Fruit fly (Drosophila melanogaster) whole organism: Measurements from ENCODE around the gene CG7276.

Source experiments
- CG8478 ChIP-seq: fragments of >200 bp; optimal IDR thresholded peaks from 2 replicates; lab custom pipeline; 2018; ENCODE audit warnings: inconsistent platforms
- Dll ChIP-seq: fragments of >200 bp; optimal IDR thresholded peaks from 2 replicates; lab custom pipeline; 2017
- EcR ChIP-seq, 2 experiments: fragments of >200 bp; optimal IDR thresholded peaks; 2 replicates each; lab custom pipeline; 2017; ENCODE audit warnings: missing biosample characterization in 2 of 2, missing genetic modification characterization in 2 of 2, missing genetic modification reagents in 2 of 2
- pan ChIP-seq: fragments of >200 bp; optimal IDR thresholded peaks from 2 replicates; lab custom pipeline; 2017
- psq ChIP-seq: fragments of >200 bp; optimal IDR thresholded peaks from 2 replicates; lab custom pipeline; 2017
- usp ChIP-seq: fragments of >200 bp; optimal IDR thresholded peaks from 2 replicates; lab custom pipeline; 2017; ENCODE audit warnings: missing biosample characterization, missing genetic modification characterization, mixed read lengths

Gene CG7276

DNA sequence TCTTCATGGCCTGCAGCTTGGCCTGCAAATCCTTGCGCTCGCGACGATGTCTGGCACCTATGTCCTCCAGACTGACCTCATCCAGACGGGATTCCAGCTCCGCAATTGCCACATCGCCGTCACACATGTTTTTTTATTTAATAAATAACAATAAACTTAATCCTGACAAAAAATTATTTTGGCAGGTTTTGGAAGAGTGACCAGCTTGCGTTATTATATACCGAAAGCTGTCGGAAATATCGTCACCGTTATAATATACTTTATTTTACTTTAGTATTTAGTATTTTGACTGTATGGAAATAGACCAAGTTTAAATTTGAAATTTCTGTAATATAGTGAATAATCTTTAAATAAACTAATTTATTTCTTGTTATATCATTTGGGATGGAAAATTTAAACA lies 6.7 kb downstream of the CG7276 start, which contains the start of gene CG7857:
CG7857 (minus strand) TSS at position 208 of the 400 bp plus-strand sequence.
- TF ChIP-seq CG8478 (lab: Kevin White, UChicago) (no peak), Dll (no peak), pan (lab: Kevin White, UChicago) (no peak), usp (GFP tag; lab: Kevin White, UChicago) (no peak), psq (lab: Kevin White, UChicago) (no peak), EcR (GFP tag; optimal IDR thresholded peaks at IDR 0.05; lab: Kevin White, UChicago) (no peak)

- no peak for TF ChIP-seq usp (GFP tag; lab: Kevin White, UChicago)
- no peak for TF ChIP-seq CG8478 (lab: Kevin White, UChicago)
- no peak for TF ChIP-seq psq (lab: Kevin White, UChicago)
Measured at dm6 chr3L:15506174-15506926, 8.3 kb downstream of the CG7276 start.

DNA sequence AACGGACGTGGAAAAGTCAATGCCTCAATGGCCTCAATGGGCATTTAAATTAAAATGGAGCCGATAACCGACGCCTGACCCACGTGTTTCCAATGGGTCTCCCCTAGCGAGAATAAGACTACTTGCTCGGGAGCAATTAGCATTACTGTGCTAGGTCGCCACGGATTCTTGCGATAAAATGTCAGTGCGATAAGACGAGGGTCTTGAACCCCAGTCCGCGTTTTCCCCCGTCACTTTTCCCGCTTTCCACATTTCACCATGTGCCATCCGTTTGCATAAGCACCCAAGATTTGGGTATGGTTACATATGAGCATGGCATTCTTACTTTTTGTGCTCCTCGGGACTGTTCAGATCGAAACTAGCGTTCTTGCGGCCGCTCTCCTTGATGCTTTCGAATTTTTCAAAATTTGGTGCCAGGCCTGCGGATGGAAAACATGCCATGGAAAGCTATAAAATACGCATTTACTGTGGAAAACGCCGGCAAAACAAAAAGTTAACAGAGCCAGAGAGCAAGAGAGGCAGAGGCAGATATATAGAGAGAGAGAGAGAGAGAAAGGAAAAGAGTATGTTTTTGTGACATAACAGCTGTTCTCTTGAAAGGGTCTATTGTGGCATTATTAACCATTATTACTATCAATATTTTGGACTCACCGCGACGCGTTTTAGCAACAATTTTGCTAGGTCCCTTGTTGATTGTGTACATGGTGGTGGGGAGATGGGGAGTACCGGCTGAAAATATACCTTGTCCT lies 9.3 kb downstream of the CG7276 start:
- TF ChIP-seq pan (lab: Kevin White, UChicago) (no peak), EcR (GFP tag; optimal IDR thresholded peaks at IDR 0.05; lab: Kevin White, UChicago) (peak in 1 of 2 experiments; percentile 3)

DNA sequence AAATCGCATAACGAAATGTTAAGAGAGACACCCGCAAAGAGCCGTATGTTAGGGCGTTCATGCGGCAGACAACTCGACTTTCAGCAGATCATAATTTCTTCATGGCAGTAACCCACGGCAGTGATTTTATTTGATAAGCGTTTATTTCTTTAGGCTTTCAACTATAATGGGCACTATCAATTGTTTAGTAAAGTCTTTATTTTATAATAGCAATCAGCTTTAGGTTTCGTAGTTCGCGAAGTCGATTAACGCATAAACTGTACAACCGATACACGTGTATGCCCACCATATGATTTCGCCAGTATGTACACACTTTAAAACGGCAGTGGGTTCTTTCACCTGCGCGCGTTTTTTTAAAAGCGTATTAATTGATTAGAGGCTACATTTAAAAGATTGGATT lies 10.2 kb downstream of the CG7276 start, which contains the start of gene CG7841:
CG7841 (minus strand) TSS at position 20 of the 400 bp plus-strand sequence.
- TF ChIP-seq EcR (GFP tag; optimal IDR thresholded peaks at IDR 0.05; lab: Kevin White, UChicago): peak in 1 of 2 experiments; percentile 54
- TF ChIP-seq pan (lab: Kevin White, UChicago): no peak

DNA sequence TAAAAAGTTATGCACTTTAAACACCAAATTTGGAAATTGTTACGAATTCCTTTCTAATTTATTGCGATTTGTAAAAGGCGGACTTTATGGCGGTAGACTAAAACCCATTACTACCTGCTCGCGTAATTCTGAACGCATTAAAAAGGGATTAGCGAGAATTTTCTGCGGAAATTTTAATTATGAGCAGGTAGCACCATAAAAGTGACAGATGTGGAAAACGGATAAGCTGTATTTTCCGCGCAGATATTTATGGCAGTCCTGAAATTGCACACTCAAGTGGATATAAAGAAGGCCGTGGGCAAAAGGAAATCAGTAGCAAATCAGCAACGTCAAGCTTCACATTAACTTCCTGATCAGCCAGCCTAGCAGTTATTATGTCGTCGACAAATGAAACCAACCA lies 10.7 kb downstream of the CG7276 start, which contains the start of gene Z600:
Z600 (plus strand) TSS at position 312 of the 400 bp plus-strand sequence.
- TF ChIP-seq EcR (GFP tag; optimal IDR thresholded peaks at IDR 0.05; lab: Kevin White, UChicago): no peak

DNA sequence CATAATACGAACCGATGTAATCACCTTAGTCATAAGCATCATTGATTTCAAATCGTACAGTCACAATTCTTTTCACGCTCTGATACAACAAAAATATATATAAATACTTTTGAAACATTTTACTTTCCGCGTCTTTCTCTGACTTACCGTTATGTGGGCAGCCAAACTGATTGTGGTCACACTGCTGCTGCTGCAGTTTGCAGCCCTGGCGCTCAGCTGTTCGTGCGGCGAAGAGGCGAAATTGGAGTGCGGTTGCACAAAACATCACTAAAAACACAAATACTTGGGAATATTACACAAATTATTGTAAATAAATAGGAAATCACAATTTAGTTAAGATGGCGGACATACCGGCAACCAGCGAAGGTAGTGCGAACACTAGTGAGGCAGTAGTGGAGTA lies 11.4 kb downstream of the CG7276 start, which contains the start of the genes gdl and gdl-ORF39:
gdl (plus strand) TSS at position 48 of the 400 bp plus-strand sequence.
gdl-ORF39 (plus strand) TSS at position 48 of the 400 bp plus-strand sequence.
- TF ChIP-seq CG8478 (lab: Kevin White, UChicago): no peak
- TF ChIP-seq Dll: no peak
- TF ChIP-seq psq (lab: Kevin White, UChicago): no peak
- no peak for TF ChIP-seq usp (GFP tag; lab: Kevin White, UChicago)
- no peak for TF ChIP-seq pan (lab: Kevin White, UChicago)
- TF ChIP-seq EcR (GFP tag; optimal IDR thresholded peaks at IDR 0.05; lab: Kevin White, UChicago): no peak

DNA sequence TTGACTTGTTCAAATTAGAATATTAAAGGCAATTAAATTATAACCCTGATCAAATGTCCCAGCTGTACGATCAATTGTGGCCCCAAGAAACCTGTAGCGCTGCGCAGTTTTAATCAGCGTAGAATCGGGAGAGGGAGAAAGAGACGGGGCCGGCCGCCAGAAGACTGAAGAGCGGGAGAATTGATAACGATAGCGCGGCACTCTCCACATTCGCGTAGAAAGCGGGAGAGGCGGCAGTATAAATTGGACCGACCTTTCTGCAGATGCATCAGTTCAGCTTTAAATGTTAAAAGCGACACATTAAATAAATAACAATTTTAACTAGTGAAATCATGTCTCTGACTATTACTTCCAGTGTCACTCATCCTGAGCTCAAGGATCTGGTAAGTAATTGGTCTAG lies 12.8 kb downstream of the CG7276 start, which contains the start of gene MsrA:
MsrA (plus strand) TSS at position 266 of the 400 bp plus-strand sequence.
- TF ChIP-seq CG8478 (lab: Kevin White, UChicago) (no peak), usp (GFP tag; lab: Kevin White, UChicago) (no peak), Dll (no peak), pan (lab: Kevin White, UChicago) (no peak), psq (lab: Kevin White, UChicago) (no peak), EcR (GFP tag; optimal IDR thresholded peaks at IDR 0.05; lab: Kevin White, UChicago) (no peak)

DNA sequence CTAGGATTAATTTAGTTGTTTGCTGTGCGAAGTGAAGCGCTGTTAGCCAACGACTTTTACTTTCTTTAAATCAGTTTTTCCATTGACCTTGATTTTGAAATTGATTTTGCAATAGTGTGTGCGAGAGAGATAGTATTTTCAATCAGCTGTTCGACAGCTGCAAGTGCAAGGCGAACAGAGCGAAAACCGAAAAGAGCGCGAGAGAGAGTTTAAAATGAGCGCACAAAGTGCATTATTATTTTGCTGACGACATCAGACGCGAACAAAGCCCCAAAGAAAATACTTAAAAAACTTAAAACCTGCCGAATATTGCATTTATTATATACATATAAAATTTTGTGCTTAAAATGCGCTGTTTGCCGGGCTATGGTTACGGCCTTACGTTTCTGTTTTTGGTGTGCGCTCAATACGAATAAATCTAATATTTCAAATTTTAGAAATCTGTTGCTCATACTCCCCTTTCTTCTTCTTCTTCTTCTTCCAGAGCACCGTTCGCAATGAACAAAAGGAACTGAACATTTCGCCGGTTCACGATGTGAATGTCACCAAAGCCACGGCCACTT lies 13.8 kb downstream of the CG7276 start:
- no peak for TF ChIP-seq Dll
- no peak for TF ChIP-seq psq (lab: Kevin White, UChicago)
- no peak for TF ChIP-seq CG8478 (lab: Kevin White, UChicago)
- TF ChIP-seq pan (lab: Kevin White, UChicago): no peak
- TF ChIP-seq usp (GFP tag; lab: Kevin White, UChicago): no peak
- TF ChIP-seq EcR (GFP tag; optimal IDR thresholded peaks at IDR 0.05; lab: Kevin White, UChicago): no peak

DNA sequence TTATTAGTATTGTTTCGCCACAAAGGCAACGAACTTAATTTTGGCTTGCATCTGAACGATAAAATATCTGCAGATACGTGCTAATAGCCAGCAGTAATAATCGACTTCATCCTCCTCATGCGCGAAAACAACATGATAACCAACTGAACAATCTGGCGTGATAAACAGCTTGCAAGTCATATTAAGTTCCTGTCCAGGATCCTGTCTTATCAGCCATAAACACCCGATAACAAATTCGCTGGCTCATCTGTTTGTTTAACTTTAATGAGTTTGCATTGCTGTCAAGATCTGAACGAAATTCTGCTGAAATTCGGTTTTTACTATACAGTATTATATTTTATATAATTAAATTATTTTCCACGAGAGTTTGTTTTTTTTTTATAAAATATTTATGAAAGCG lies 15.3 kb downstream of the CG7276 start:
- TF ChIP-seq usp (GFP tag; lab: Kevin White, UChicago) (no peak), CG8478 (lab: Kevin White, UChicago) (no peak), psq (lab: Kevin White, UChicago) (no peak), EcR (GFP tag; optimal IDR thresholded peaks at IDR 0.05; lab: Kevin White, UChicago) (no peak), Dll (no peak), pan (lab: Kevin White, UChicago) (no peak)

DNA sequence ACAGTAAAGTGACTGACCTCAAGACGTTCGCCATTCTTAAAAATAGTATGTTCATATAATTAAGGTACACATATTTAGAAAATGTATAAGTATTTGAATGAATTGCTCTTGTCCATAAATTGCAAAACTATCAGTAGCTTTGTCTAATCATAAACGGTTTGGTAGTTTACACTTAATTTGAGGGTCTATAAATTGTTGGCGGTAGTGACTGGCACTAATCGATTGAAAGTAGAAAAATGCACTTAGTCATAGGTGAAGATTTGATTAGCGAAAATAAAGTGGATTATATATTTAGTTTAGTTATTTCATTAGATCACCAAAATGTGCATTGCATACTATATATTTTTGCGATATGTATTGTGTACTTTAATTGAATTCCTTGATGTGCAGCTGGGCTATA lies 15.7 kb downstream of the CG7276 start:
- TF ChIP-seq usp (GFP tag; lab: Kevin White, UChicago): no peak
- TF ChIP-seq Dll: no peak
- no peak for TF ChIP-seq CG8478 (lab: Kevin White, UChicago)
- TF ChIP-seq pan (lab: Kevin White, UChicago): no peak
- TF ChIP-seq psq (lab: Kevin White, UChicago): no peak
- TF ChIP-seq EcR (GFP tag; optimal IDR thresholded peaks at IDR 0.05; lab: Kevin White, UChicago): no peak

DNA sequence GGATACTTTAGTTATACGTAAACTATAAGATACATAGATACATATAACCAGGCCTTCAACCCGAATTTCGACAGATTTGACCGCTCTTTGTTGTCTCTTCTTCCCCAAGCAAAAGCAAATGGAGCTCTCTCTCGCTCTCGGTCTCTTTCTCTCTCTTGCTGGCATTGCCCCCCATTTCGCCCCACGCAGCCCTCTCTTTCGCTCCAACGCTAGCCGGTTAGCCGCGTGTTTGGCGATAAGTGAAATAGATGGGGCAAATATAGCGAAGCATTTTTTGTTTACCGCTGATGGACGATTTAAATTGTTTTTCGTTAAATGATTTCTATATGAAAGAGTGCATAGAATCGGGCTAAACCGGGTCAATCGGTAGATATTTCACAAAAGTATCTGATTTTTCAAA lies 16.4 kb downstream of the CG7276 start:
- TF ChIP-seq CG8478 (lab: Kevin White, UChicago): no peak
- no peak for TF ChIP-seq psq (lab: Kevin White, UChicago)
- no peak for TF ChIP-seq usp (GFP tag; lab: Kevin White, UChicago)
- TF ChIP-seq EcR (GFP tag; optimal IDR thresholded peaks at IDR 0.05; lab: Kevin White, UChicago): no peak
- TF ChIP-seq Dll: no peak
- TF ChIP-seq pan (lab: Kevin White, UChicago): no peak
